Worm (Caenorhabditis elegans) whole organism, L4 larva: Measurements from ENCODE around the gene pqbp-1.1.

Experiments
- D1046.2 ChIP-seq: fragments of 200-800 bp; sonication (Bioruptor generic); IDR thresholded peaks from 2 replicates; pipeline ENCODE4 v1.3.6; 2022; ENCODE audit warnings: missing genetic modification characterization, missing compliant biosample characterization
- F26F4.8 ChIP-seq: fragments of 200-800 bp; sonication (Bioruptor generic); conservative IDR thresholded peaks from 2 replicates; pipeline ENCODE4 v1.3.6; 2022; ENCODE audit warnings: missing genetic modification characterization, missing compliant biosample characterization
- F37D6.2 ChIP-seq: sonication (generic microtip); optimal IDR thresholded peaks from 2 replicates; lab custom pipeline; 2016; ENCODE audit warnings: mild to moderate bottlenecking, missing genetic modification characterization, missing compliant biosample characterization
- F44E2.7 ChIP-seq: fragments of 200-800 bp; sonication (Bioruptor generic); IDR thresholded peaks from 2 replicates; pipeline ENCODE4 v2.1.2; 2022; ENCODE audit warnings: missing genetic modification characterization, missing compliant biosample characterization
- F49E8.2 ChIP-seq: sonication (generic microtip); optimal IDR thresholded peaks from 2 replicates; lab custom pipeline; 2016; ENCODE audit warnings: missing compliant biosample characterization, mild to moderate bottlenecking, missing genetic modification characterization, borderline replicate concordance
- R02D3.7 ChIP-seq: fragments of 150-350 bp; sonication (generic microtip); optimal IDR thresholded peaks from 3 replicates; lab custom pipeline; 2014; ENCODE audit warnings: missing biosample characterization, missing genetic modification characterization
- Y105C5A.15 ChIP-seq: fragments of 200-800 bp; sonication (Bioruptor generic); IDR thresholded peaks from 2 replicates; pipeline ENCODE4 v1.3.6; 2022; ENCODE audit warnings: missing genetic modification characterization, missing compliant biosample characterization
- Y5F2A.4 ChIP-seq: fragments of 200-800 bp; sonication (Bioruptor generic); optimal IDR thresholded peaks from 2 replicates; lab custom pipeline; 2018; ENCODE audit warnings: mild to moderate bottlenecking, missing genetic modification characterization, missing compliant biosample characterization
- Y75B8A.6 ChIP-seq: fragments of 200-800 bp; sonication (Bioruptor generic); IDR thresholded peaks from 2 replicates; pipeline ENCODE4 v1.3.6; 2022; ENCODE audit warnings: missing genetic modification reagents, missing genetic modification characterization, missing compliant biosample characterization
- aha-1 ChIP-seq: fragments of 150-350 bp; peaks from one replicate; lab custom pipeline; 2014; ENCODE audit warnings: missing biosample characterization, missing genetic modification characterization
- aly-2 ChIP-seq: sonication (generic microtip); optimal IDR thresholded peaks from 2 replicates; lab custom pipeline; 2018; ENCODE audit warnings: missing biosample characterization, missing genetic modification characterization
- attf-4 ChIP-seq: sonication (generic microtip); optimal IDR thresholded peaks from 3 replicates; lab custom pipeline; 2017; ENCODE audit warnings: missing biosample characterization, missing genetic modification characterization
- ceh-28 ChIP-seq: fragments of 150-350 bp; optimal IDR thresholded peaks from 2 replicates; lab custom pipeline; 2014; ENCODE audit warnings: missing biosample characterization, missing genetic modification reagents, missing genetic modification characterization
- ceh-62 ChIP-seq: sonication (generic microtip); optimal IDR thresholded peaks from 2 replicates; lab custom pipeline; 2017; ENCODE audit warnings: missing biosample characterization, missing genetic modification characterization
- ces-1 ChIP-seq: fragments of 150-350 bp; sonication (generic microtip); optimal IDR thresholded peaks from 4 replicates; lab custom pipeline; 2014; ENCODE audit warnings: missing biosample characterization, missing genetic modification reagents, missing genetic modification characterization
- ctbp-1 ChIP-seq: fragments of 200-800 bp; sonication (Bioruptor generic); IDR thresholded peaks from 2 replicates; pipeline ENCODE4 v1.3.6; 2022; ENCODE audit warnings: missing genetic modification reagents, missing genetic modification characterization, missing compliant biosample characterization
- daf-12 ChIP-seq: fragments of 150-350 bp; optimal IDR thresholded peaks from 2 replicates; lab custom pipeline; 2014; ENCODE audit warnings: missing biosample characterization, missing genetic modification reagents, missing genetic modification characterization
- daf-16 ChIP-seq, 3 experiments: sonication (generic microtip); optimal IDR thresholded peaks; 2 replicates each; lab custom pipeline; 2016 to 2017; ENCODE audit warnings: missing genetic modification characterization in 3 of 3, missing genetic modification reagents in 3 of 3, mild to moderate bottlenecking in 2 of 3, missing compliant biosample characterization in 2 of 3, missing biosample characterization in 1 of 3, moderate library complexity in 1 of 3
- daf-19 ChIP-seq: fragments of 200-800 bp; sonication (Bioruptor generic); conservative IDR thresholded peaks from 2 replicates; pipeline ENCODE4 v1.3.6; 2022; ENCODE audit warnings: missing genetic modification characterization, missing compliant biosample characterization
- dmd-8 ChIP-seq: fragments of 200-800 bp; sonication (Bioruptor generic); IDR thresholded peaks from 2 replicates; pipeline ENCODE4 v1.3.6; 2022; ENCODE audit warnings: missing genetic modification characterization, missing compliant biosample characterization
- dmd-9 ChIP-seq: fragments of 200-800 bp; sonication (Bioruptor generic); IDR thresholded peaks from 2 replicates; pipeline ENCODE4 v1.3.6; 2022; ENCODE audit warnings: missing genetic modification reagents, missing genetic modification characterization, missing compliant biosample characterization
- dve-1 ChIP-seq: sonication (generic microtip); optimal IDR thresholded peaks from 2 replicates; lab custom pipeline; 2017; ENCODE audit warnings: antibody characterized with exemption, mild to moderate bottlenecking, missing genetic modification characterization, missing compliant biosample characterization; ENCODE audit not compliant: insufficient read depth
- egl-43 ChIP-seq: fragments of 200-800 bp; sonication (Bioruptor generic); IDR thresholded peaks from 2 replicates; pipeline ENCODE4 v1.3.6; 2022; ENCODE audit warnings: missing genetic modification reagents, missing genetic modification characterization, missing compliant biosample characterization
- fos-1 ChIP-seq: fragments of 150-350 bp; optimal IDR thresholded peaks from 2 replicates; lab custom pipeline; 2014; ENCODE audit warnings: missing biosample characterization, missing genetic modification characterization
- jun-1 ChIP-seq: fragments of 150-350 bp; optimal IDR thresholded peaks from 2 replicates; lab custom pipeline; 2014; ENCODE audit warnings: missing biosample characterization, missing genetic modification reagents, missing genetic modification characterization
- lim-7 ChIP-seq: fragments of 200-800 bp; sonication (Bioruptor generic); IDR thresholded peaks from 2 replicates; pipeline ENCODE4 v1.3.6; 2022; ENCODE audit warnings: missing genetic modification characterization, missing compliant biosample characterization
- lin-1 ChIP-seq: fragments of 200-800 bp; sonication (Bioruptor generic); IDR thresholded peaks from 2 replicates; pipeline ENCODE4 v1.3.6; 2022; ENCODE audit warnings: missing genetic modification reagents, missing genetic modification characterization, missing compliant biosample characterization
- lin-13 ChIP-seq: fragments of 150-350 bp; optimal IDR thresholded peaks from 2 replicates; lab custom pipeline; 2014; ENCODE audit warnings: missing biosample characterization, missing genetic modification reagents, missing genetic modification characterization
- lsy-2 ChIP-seq, 2 experiments: fragments of 150-350 bp in 1 of 2; sonication (generic microtip) in 1 of 2; optimal IDR thresholded peaks; 2 replicates each; lab custom pipeline; 2014 to 2017; ENCODE audit warnings: missing biosample characterization in 2 of 2, missing genetic modification characterization in 2 of 2
- madf-5 ChIP-seq, 2 experiments: fragments of 200-800 bp; sonication (Bioruptor generic); IDR thresholded peaks; 2 replicates each; pipeline ENCODE4 v1.3.6; 2022; ENCODE audit warnings: missing compliant biosample characterization in 2 of 2, missing genetic modification characterization in 2 of 2
- madf-9 ChIP-seq: fragments of 200-800 bp; sonication (Bioruptor generic); conservative IDR thresholded peaks from 2 replicates; pipeline ENCODE4 v1.3.6; 2022; ENCODE audit warnings: missing genetic modification reagents, missing genetic modification characterization, missing compliant biosample characterization
- mep-1 ChIP-seq: fragments of 150-350 bp; sonication (generic microtip); optimal IDR thresholded peaks from 3 replicates; lab custom pipeline; 2014; ENCODE audit warnings: missing biosample characterization, missing genetic modification characterization
- mes-2 ChIP-seq: sonication (generic microtip); optimal IDR thresholded peaks from 2 replicates; lab custom pipeline; 2016; ENCODE audit warnings: missing genotype, mild to moderate bottlenecking, missing genetic modification characterization, missing compliant biosample characterization; ENCODE audit not compliant: poor library complexity, severe bottlenecking
- mxl-2 ChIP-seq: fragments of 200-800 bp; sonication (Bioruptor generic); conservative IDR thresholded peaks from 2 replicates; pipeline ENCODE4 v1.3.6; 2022; ENCODE audit warnings: missing genetic modification reagents, missing genetic modification characterization, missing compliant biosample characterization
- mxl-3 ChIP-seq: fragments of 200-800 bp; sonication (Bioruptor generic); optimal IDR thresholded peaks from 2 replicates; lab custom pipeline; 2018; ENCODE audit warnings: mild to moderate bottlenecking, missing genetic modification characterization, missing compliant biosample characterization
- nhr-10 ChIP-seq: fragments of 150-350 bp; optimal IDR thresholded peaks from 2 replicates; lab custom pipeline; 2014; ENCODE audit warnings: missing biosample characterization, missing genetic modification characterization
- nhr-102 ChIP-seq: sonication (generic microtip); optimal IDR thresholded peaks from 2 replicates; lab custom pipeline; 2016; ENCODE audit warnings: mild to moderate bottlenecking, missing genetic modification characterization, moderate library complexity, missing compliant biosample characterization
- nhr-237 ChIP-seq: sonication (generic microtip); optimal IDR thresholded peaks from 2 replicates; lab custom pipeline; 2017; ENCODE audit warnings: missing biosample characterization, missing genetic modification characterization
- nhr-28 ChIP-seq: fragments of 150-350 bp; optimal IDR thresholded peaks from 2 replicates; lab custom pipeline; 2014; ENCODE audit warnings: missing biosample characterization, missing genetic modification characterization
- nhr-41 ChIP-seq: fragments of 200-800 bp; sonication (Bioruptor generic); IDR thresholded peaks from 2 replicates; pipeline ENCODE4 v1.3.6; 2022; ENCODE audit warnings: missing genetic modification reagents, missing genetic modification characterization, missing compliant biosample characterization
- nhr-48 ChIP-seq: sonication (generic microtip); optimal IDR thresholded peaks from 2 replicates; lab custom pipeline; 2016; ENCODE audit warnings: mild to moderate bottlenecking, missing genetic modification characterization, missing compliant biosample characterization
- php-3 ChIP-seq: fragments of 200-800 bp; sonication (Bioruptor generic); IDR thresholded peaks from 2 replicates; pipeline ENCODE4 v1.3.6; 2022; ENCODE audit warnings: missing genetic modification reagents, missing genetic modification characterization, missing compliant biosample characterization
- pqm-1 ChIP-seq: sonication (generic microtip); optimal IDR thresholded peaks from 2 replicates; lab custom pipeline; 2017; ENCODE audit warnings: missing biosample characterization, missing genetic modification characterization
- saeg-2 ChIP-seq: fragments of 200-800 bp; sonication (Bioruptor generic); IDR thresholded peaks from 2 replicates; pipeline ENCODE4 v1.3.6; 2022; ENCODE audit warnings: missing genetic modification reagents, missing genetic modification characterization, missing compliant biosample characterization
- set-16 ChIP-seq: fragments of 200-800 bp; sonication (Bioruptor generic); IDR thresholded peaks from 2 replicates; pipeline ENCODE4 v1.3.6; 2022; ENCODE audit warnings: missing genetic modification reagents, missing genetic modification characterization, missing compliant biosample characterization
- spr-1 ChIP-seq: sonication (generic microtip); optimal IDR thresholded peaks from 2 replicates; lab custom pipeline; 2016; ENCODE audit warnings: mild to moderate bottlenecking, missing genetic modification characterization, missing compliant biosample characterization
- tag-97 ChIP-seq: fragments of 200-800 bp; sonication (Bioruptor generic); IDR thresholded peaks from 2 replicates; pipeline ENCODE4 v1.3.6; 2022; ENCODE audit warnings: missing genetic modification characterization, missing compliant biosample characterization
- unc-130 ChIP-seq: sonication (generic microtip); optimal IDR thresholded peaks from 2 replicates; lab custom pipeline; 2016; ENCODE audit warnings: missing genetic modification reagents, missing genetic modification characterization, missing compliant biosample characterization
- vab-7 ChIP-seq: fragments of 200-800 bp; sonication (Bioruptor generic); IDR thresholded peaks from 2 replicates; pipeline ENCODE4 v1.3.6; 2022; ENCODE audit warnings: missing genetic modification reagents, missing genetic modification characterization, missing compliant biosample characterization
- zip-11 ChIP-seq: fragments of 200-800 bp; sonication (Bioruptor generic); IDR thresholded peaks from 2 replicates; pipeline ENCODE4 v1.3.6; 2022; ENCODE audit warnings: missing genetic modification characterization, missing compliant biosample characterization
- zip-2 ChIP-seq: fragments of 150-350 bp; optimal IDR thresholded peaks from 2 replicates; lab custom pipeline; 2014; ENCODE audit warnings: missing biosample characterization, missing genetic modification characterization
- ztf-11 ChIP-seq: fragments of 150-350 bp; optimal IDR thresholded peaks from 2 replicates; lab custom pipeline; 2014; ENCODE audit warnings: missing biosample characterization, missing genetic modification characterization
- ztf-7 ChIP-seq: fragments of 150-350 bp; optimal IDR thresholded peaks from 2 replicates; lab custom pipeline; 2014; ENCODE audit warnings: missing biosample characterization, missing genetic modification characterization

The pqbp-1.1 gene

DNA sequence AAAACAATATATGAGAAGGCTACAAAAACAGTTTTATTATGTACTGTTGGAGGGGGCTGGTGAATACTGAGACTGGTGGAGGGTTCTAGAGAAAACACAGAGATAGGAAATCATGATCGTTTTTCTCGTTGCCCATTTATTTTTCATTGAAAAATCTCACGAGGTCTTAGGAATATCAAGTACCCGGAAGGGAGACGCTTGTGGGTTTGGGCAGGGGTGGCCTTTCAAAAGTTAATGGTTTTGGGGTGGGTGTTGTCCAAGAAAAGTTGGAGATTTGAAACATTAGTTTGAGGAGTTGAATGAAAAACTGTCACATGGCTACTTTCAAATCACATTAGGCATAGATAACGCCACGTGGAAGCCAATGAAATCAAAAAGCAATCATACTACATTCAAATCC, 33.3 kb upstream of the pqbp-1.1 start (continued):
- no peak for TF ChIP-seq daf-16 (GFP tag; optimal IDR thresholded peaks at IDR 0.05; lab: Kevin White, UChicago)
- TF ChIP-seq daf-16 (tag; optimal IDR thresholded peaks at IDR 0.05; lab: Kevin White, UChicago): peak; percentile 20
- no peak for TF ChIP-seq ceh-62 (tag; lab: Kevin White, UChicago)
- no peak for TF ChIP-seq mxl-2 (GFP tag; lab: Robert Waterston, UW)
- no peak for TF ChIP-seq Y75B8A.6 (GFP tag; lab: Robert Waterston, UW)
- TF ChIP-seq mxl-3 (GFP tag; lab: Kevin White, UChicago): peak; percentile 46
- no peak for TF ChIP-seq unc-130 (GFP tag; lab: Kevin White, UChicago)
- no peak for TF ChIP-seq ctbp-1 (GFP tag; lab: Robert Waterston, UW)
- no peak for TF ChIP-seq dmd-9
- peak; percentile 21 for TF ChIP-seq dve-1
- no peak for TF ChIP-seq Y5F2A.4
- no peak for TF ChIP-seq nhr-237 (tag; lab: Kevin White, UChicago)
- no peak for TF ChIP-seq jun-1 (tag; lab: Kevin White, UChicago)
- no peak for TF ChIP-seq pqm-1
- TF ChIP-seq nhr-28: peak; percentile 54
- TF ChIP-seq nhr-102 (tag; lab: Kevin White, UChicago): no peak
- no peak for TF ChIP-seq ztf-7 (tag; lab: Kevin White, UChicago)
- no peak for TF ChIP-seq lim-7 (GFP tag; lab: Robert Waterston, UW)
- no peak for TF ChIP-seq spr-1
- TF ChIP-seq egl-43 (GFP tag; lab: Robert Waterston, UW): no peak
- 0 out of 2 replicates have a peak, but pooled peaks have one; percentile 31 for TF ChIP-seq dmd-8 (GFP tag; lab: Robert Waterston, UW)
- no peak for TF ChIP-seq fos-1 (tag; lab: Kevin White, UChicago)
- TF ChIP-seq nhr-48 (tag; lab: Kevin White, UChicago): no peak
- no peak for TF ChIP-seq F49E8.2
- TF ChIP-seq php-3 (GFP tag; lab: Robert Waterston, UW): 0 out of 2 replicates have a peak, but pooled peaks have one; percentile 12
- no peak for TF ChIP-seq lsy-2 (tag; optimal IDR thresholded peaks at IDR 0.05; lab: Kevin White, UChicago)
- no peak for TF ChIP-seq mep-1 (tag; lab: Kevin White, UChicago)
- no peak for TF ChIP-seq aha-1 (tag; lab: Kevin White, UChicago)
- no peak for TF ChIP-seq daf-12 (tag; lab: Kevin White, UChicago)
- no peak for TF ChIP-seq ceh-28 (tag; lab: Kevin White, UChicago)
- no peak for TF ChIP-seq Y105C5A.15 (GFP tag; lab: Robert Waterston, UW)
- no peak for TF ChIP-seq lin-13 (GFP tag; lab: Kevin White, UChicago)
- TF ChIP-seq R02D3.7 (tag; lab: Kevin White, UChicago): no peak
- no peak for TF ChIP-seq madf-9 (GFP tag; lab: Robert Waterston, UW)
- TF ChIP-seq F44E2.7 (GFP tag; lab: Robert Waterston, UW): no peak
- TF ChIP-seq set-16: no peak
- TF ChIP-seq nhr-41 (GFP tag; lab: Robert Waterston, UW): no peak
- no peak for TF ChIP-seq nhr-10 (tag; lab: Kevin White, UChicago)
- no peak for TF ChIP-seq tag-97
- no peak for TF ChIP-seq madf-5 (GFP tag; IDR thresholded peaks at IDR 0.05; lab: Robert Waterston, UW)
- no peak for TF ChIP-seq ztf-11 (tag; lab: Kevin White, UChicago)
- no peak for TF ChIP-seq zip-11 (GFP tag; lab: Robert Waterston, UW)
- no peak for TF ChIP-seq F37D6.2 (tag; lab: Kevin White, UChicago)
- TF ChIP-seq lin-1 (GFP tag; lab: Robert Waterston, UW): peak; percentile 38; the same call in 1 of the 2 replicates
- TF ChIP-seq ces-1: no peak
- TF ChIP-seq F26F4.8 (GFP tag; lab: Robert Waterston, UW): no peak
- no peak for TF ChIP-seq D1046.2 (GFP tag; lab: Robert Waterston, UW)
- no peak for TF ChIP-seq attf-4 (tag; lab: Kevin White, UChicago)
- no peak for TF ChIP-seq daf-19 (GFP tag; lab: Robert Waterston, UW)
- no peak for TF ChIP-seq aly-2
- TF ChIP-seq zip-2 (tag; lab: Kevin White, UChicago): no peak
- TF ChIP-seq vab-7: no peak
- TF ChIP-seq saeg-2: no peak
- TF ChIP-seq mes-2 (tag; lab: Kevin White, UChicago): no peak
